Worm (Caenorhabditis elegans): ENCODE results near the gene acc-3.
A peak's percentile ranks its signal among the peaks of the same experiment; 100 is the strongest.

acc-3 gene

DNA sequence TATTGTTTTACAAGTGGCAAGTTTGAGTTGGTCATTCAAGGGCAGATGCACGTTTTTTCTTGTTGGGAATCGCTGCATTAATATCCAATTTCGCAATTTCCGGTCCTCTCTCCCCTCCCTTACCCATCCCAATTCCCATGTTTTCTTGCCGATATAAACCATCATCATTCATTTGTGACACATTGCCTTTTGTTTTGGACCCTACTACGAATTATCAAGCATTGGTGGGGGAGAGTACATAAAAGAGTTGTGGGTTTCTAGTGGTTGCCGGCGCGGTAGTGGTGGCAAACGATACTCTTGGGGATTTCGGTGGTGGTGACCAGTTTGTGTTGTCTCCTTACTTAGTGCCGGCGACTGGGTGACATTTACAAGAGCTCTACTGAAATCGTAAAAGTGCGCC, 15.0 kb upstream of the acc-3 start:
- TF ChIP-seq lin-14 (GFP tag; optimal IDR thresholded peaks at IDR 0.05), result peak; percentile 35
- no peak for TF ChIP-seq hlh-4 (tag; optimal IDR thresholded peaks at IDR 0.05)
- TF ChIP-seq fkh-8 (tag; optimal IDR thresholded peaks at IDR 0.05), result no peak
- no peak for TF ChIP-seq jun-1 (tag; optimal IDR thresholded peaks at IDR 0.05)
- TF ChIP-seq fkh-10 (GFP tag; optimal IDR thresholded peaks at IDR 0.05), result no peak

DNA sequence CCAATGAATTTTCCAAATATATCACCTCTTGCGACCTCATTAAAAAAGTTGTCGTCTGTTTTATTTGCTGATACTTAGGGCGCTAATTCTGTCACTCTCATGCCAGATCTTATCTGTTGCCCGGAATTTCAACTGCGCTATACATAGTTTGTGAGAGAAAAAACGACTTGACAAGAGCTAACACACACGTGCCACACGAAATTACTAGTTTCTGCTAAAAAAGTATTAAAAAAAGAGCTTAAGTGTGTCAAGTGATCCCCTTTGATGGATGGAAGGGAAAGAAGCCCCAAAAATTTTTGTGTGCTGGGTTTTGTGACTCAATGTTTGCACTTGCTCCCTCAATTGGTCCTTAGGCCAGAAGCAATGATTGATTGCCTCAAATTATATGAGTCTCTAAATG, 13.3 kb upstream of the acc-3 start:
- TF ChIP-seq nhr-11 (tag; optimal IDR thresholded peaks at IDR 0.05) (no peak), mab-9 (GFP tag; IDR thresholded peaks at IDR 0.05) (peak; percentile 54; the same call in 1 of the 2 replicates), nhr-84 (tag; optimal IDR thresholded peaks at IDR 0.05) (no peak), lin-39 (tag; optimal IDR thresholded peaks at IDR 0.05) (no peak), efl-1 (optimal IDR thresholded peaks at IDR 0.05) (no peak), efl-1 (GFP tag; optimal IDR thresholded peaks at IDR 0.05 in 1 of 2) (no peak), lin-14 (GFP tag; optimal IDR thresholded peaks at IDR 0.05) (peak; percentile 9)

DNA sequence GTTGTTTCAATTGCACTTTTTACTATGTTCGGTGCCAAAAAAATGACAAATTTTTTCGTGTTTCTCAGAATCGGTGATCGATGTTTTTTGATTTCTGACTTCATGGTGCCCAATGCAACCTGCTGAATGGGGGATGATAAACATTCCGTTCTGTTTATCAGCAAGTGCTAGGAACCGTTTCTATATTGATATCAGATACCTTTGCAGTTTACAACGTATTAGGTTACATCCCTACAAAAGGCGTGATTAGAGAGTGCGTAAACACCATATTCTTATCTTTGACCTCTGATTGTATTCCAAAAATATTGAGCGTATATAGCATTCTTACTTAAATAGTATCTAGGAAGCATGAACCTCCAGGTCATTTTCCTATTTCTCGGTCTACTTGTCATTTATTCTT, 5.5 kb upstream of the acc-3 start, which contains the start of gene aman-1:
Gene aman-1, plus strand, starts transcription at position 344 of the 400 bp plus-strand sequence.
- TF ChIP-seq lin-39 (tag; optimal IDR thresholded peaks at IDR 0.05), result no peak
- no peak for TF ChIP-seq tbx-2 (tag; optimal IDR thresholded peaks at IDR 0.05)
- TF ChIP-seq pqm-1 (tag; optimal IDR thresholded peaks at IDR 0.05), result no peak
- TF ChIP-seq nhr-20 (tag; optimal IDR thresholded peaks at IDR 0.05), result no peak
- no peak for TF ChIP-seq ceh-82 (tag; optimal IDR thresholded peaks at IDR 0.05)
- no peak for TF ChIP-seq nhr-84 (tag; optimal IDR thresholded peaks at IDR 0.05)
- no peak for TF ChIP-seq nhr-76 (tag; optimal IDR thresholded peaks at IDR 0.05)
- no peak for TF ChIP-seq grh-1 (GFP tag; IDR thresholded peaks at IDR 0.05)
- no peak for TF ChIP-seq sup-37 (GFP tag; optimal IDR thresholded peaks at IDR 0.05)
- TF ChIP-seq nhr-11 (tag; optimal IDR thresholded peaks at IDR 0.05), result no peak
- no peak for TF ChIP-seq snu-23 (GFP tag; optimal IDR thresholded peaks at IDR 0.05)
- no peak for TF ChIP-seq xbp-1 (tag; optimal IDR thresholded peaks at IDR 0.05)
- no peak for TF ChIP-seq nhr-77 (tag; optimal IDR thresholded peaks at IDR 0.05)
- no peak for TF ChIP-seq efl-1 (optimal IDR thresholded peaks at IDR 0.05)
- no peak for TF ChIP-seq efl-1 (GFP tag; optimal IDR thresholded peaks at IDR 0.05 in 1 of 2)
- TF ChIP-seq isw-1 (GFP tag; IDR thresholded peaks at IDR 0.05), result no peak
- TF ChIP-seq F16B12.6 (tag; optimal IDR thresholded peaks at IDR 0.05), result no peak
- no peak for TF ChIP-seq aly-2 (tag; optimal IDR thresholded peaks at IDR 0.05)

DNA sequence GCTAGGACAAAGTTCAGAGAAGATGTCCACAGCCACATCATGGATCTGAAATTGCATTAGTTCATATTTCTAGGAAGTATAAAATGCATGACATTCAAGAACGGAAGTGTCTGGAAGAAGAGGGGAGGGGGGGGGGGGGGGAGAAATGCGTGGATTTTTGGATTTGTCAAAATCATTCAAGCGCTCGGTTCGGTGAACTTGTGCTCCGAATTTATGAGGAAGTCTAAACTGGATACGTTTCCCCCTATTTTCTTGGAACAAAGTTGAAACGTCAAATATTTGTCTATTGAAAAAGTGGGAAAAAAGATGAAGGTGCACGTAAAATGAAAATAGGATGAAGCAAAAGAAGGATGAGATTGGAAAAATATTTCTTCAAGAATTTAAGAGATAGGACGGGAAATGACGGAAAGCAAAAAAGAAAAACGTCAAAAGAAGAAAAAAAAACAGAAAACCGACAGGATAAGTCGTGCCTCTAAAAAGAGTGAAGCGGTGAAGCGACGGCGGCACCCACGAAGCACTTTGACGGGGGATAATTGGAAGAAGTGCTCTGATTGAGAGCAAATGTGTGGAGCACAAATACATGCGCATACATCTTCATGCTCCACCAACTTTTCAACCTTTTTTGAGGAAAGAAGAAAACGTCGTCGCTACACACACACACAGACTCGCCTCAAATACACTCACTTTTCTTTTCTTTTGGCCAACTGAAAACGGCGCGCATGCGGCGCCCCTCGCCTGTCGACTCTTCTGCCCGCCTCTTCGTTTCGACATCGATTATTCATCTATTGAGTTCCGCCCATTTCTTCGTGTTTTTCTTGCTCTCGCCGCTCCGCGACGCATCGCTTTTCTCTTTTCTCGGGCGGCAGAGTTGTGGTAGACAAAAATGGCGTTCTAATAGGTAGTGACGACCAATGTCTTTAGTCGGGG, 6.4 kb downstream of the acc-3 start, which contains the start of gene F55D10.4:
Gene F55D10.4, minus strand, starts transcription at position 51 of the 927 bp plus-strand sequence.
- TF ChIP-seq egl-27 (tag; optimal IDR thresholded peaks at IDR 0.05) (no peak), lin-14 (GFP tag; optimal IDR thresholded peaks at IDR 0.05) (peak; percentile 66), lsy-2 (tag; optimal IDR thresholded peaks at IDR 0.05) (peak in 1 of 2 experiments; percentile 4), fkh-8 (tag; optimal IDR thresholded peaks at IDR 0.05) (peak; percentile 54), nhr-47 (tag; optimal IDR thresholded peaks at IDR 0.05) (peak; percentile 19)

DNA sequence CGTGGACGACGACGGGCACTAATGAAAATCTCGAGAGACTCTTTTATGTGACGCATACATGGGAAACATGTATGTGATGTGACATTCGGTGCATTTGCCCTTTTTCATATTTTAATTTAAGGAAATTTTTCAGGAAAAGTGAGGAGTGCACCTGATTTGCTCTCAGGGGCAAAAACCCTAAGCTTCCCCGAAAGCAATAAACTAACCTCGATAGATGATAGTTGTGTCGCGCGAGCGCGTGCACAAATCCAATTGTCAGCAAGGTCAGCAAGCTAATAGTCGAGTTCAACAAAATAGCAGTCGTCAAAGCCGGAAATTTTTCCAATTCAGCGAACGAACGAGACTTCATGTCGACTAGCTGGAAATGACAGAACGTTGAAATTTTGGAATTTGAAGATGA, 9.2 kb downstream of the acc-3 start:
- no peak for TF ChIP-seq C16A3.4 (tag; optimal IDR thresholded peaks at IDR 0.05)
- TF ChIP-seq ceh-82 (tag; optimal IDR thresholded peaks at IDR 0.05), result no peak
- no peak for TF ChIP-seq ceh-90 (tag; optimal IDR thresholded peaks at IDR 0.05)
- TF ChIP-seq sox-4 (tag; optimal IDR thresholded peaks at IDR 0.05), result no peak
- peak; percentile 52 for TF ChIP-seq lin-14 (GFP tag; optimal IDR thresholded peaks at IDR 0.05)
- TF ChIP-seq nhr-28 (tag; optimal IDR thresholded peaks at IDR 0.05), result no peak
- TF ChIP-seq swsn-7 (tag; optimal IDR thresholded peaks at IDR 0.05), result no peak
- no peak for TF ChIP-seq nhr-12 (tag; optimal IDR thresholded peaks at IDR 0.05)
- peak; percentile 50 for TF ChIP-seq fkh-10 (GFP tag; optimal IDR thresholded peaks at IDR 0.05)

Data from whole organism, L1 larva.